Worm (Caenorhabditis elegans) whole organism, L4 larva: Measurements from ENCODE around the gene C09H10.9.

ENCODE experiments used
- R02D3.7 ChIP-seq: fragments of 150-350 bp; sonication (generic microtip); optimal IDR thresholded peaks from 3 replicates; lab custom pipeline; 2014; ENCODE audit warnings: missing biosample characterization, missing genetic modification characterization
- T20F7.1 ChIP-seq: fragments of 200-800 bp; sonication (Bioruptor generic); optimal IDR thresholded peaks from 2 replicates; lab custom pipeline; 2018; ENCODE audit warnings: mild to moderate bottlenecking, missing genetic modification characterization, missing compliant biosample characterization
- Y75B8A.6 ChIP-seq: fragments of 200-800 bp; sonication (Bioruptor generic); IDR thresholded peaks from 2 replicates; pipeline ENCODE4 v1.3.6; 2022; ENCODE audit warnings: missing genetic modification reagents, missing genetic modification characterization, missing compliant biosample characterization
- ZK546.5 ChIP-seq, 2 experiments: sonication (generic microtip); optimal IDR thresholded peaks; 2 replicates each; lab custom pipeline; 2017; ENCODE audit warnings: missing biosample characterization in 2 of 2, missing genetic modification characterization in 2 of 2
- aly-2 ChIP-seq: sonication (generic microtip); optimal IDR thresholded peaks from 2 replicates; lab custom pipeline; 2018; ENCODE audit warnings: missing biosample characterization, missing genetic modification characterization
- ceh-32 ChIP-seq: sonication (generic microtip); optimal IDR thresholded peaks from 2 replicates; lab custom pipeline; 2016; ENCODE audit warnings: mild to moderate bottlenecking, missing genetic modification characterization, missing compliant biosample characterization; ENCODE audit not compliant: poor library complexity
- ceh-82 ChIP-seq: sonication (generic microtip); optimal IDR thresholded peaks from 2 replicates; lab custom pipeline; 2017; ENCODE audit warnings: missing biosample characterization, missing genetic modification characterization
- ces-1 ChIP-seq: fragments of 150-350 bp; sonication (generic microtip); optimal IDR thresholded peaks from 4 replicates; lab custom pipeline; 2014; ENCODE audit warnings: missing biosample characterization, missing genetic modification reagents, missing genetic modification characterization
- daf-19 ChIP-seq: fragments of 200-800 bp; sonication (Bioruptor generic); conservative IDR thresholded peaks from 2 replicates; pipeline ENCODE4 v1.3.6; 2022; ENCODE audit warnings: missing genetic modification characterization, missing compliant biosample characterization
- dmd-8 ChIP-seq: fragments of 200-800 bp; sonication (Bioruptor generic); IDR thresholded peaks from 2 replicates; pipeline ENCODE4 v1.3.6; 2022; ENCODE audit warnings: missing genetic modification characterization, missing compliant biosample characterization
- egl-43 ChIP-seq: fragments of 200-800 bp; sonication (Bioruptor generic); IDR thresholded peaks from 2 replicates; pipeline ENCODE4 v1.3.6; 2022; ENCODE audit warnings: missing genetic modification reagents, missing genetic modification characterization, missing compliant biosample characterization
- fkh-10 ChIP-seq: fragments of 150-350 bp; optimal IDR thresholded peaks from 2 replicates; lab custom pipeline; 2014; ENCODE audit warnings: missing biosample characterization, missing genetic modification reagents, missing genetic modification characterization
- fos-1 ChIP-seq: fragments of 150-350 bp; optimal IDR thresholded peaks from 2 replicates; lab custom pipeline; 2014; ENCODE audit warnings: missing biosample characterization, missing genetic modification characterization
- gei-8 ChIP-seq: fragments of 200-800 bp; sonication (Bioruptor generic); optimal IDR thresholded peaks from 2 replicates; lab custom pipeline; 2018; ENCODE audit warnings: mild to moderate bottlenecking, missing genetic modification characterization, missing compliant biosample characterization
- hlh-11 ChIP-seq: fragments of 200-800 bp; sonication (Bioruptor generic); optimal IDR thresholded peaks from 2 replicates; lab custom pipeline; 2018; ENCODE audit warnings: mild to moderate bottlenecking, missing genetic modification characterization, missing compliant biosample characterization
- hlh-30 ChIP-seq: sonication (generic microtip); optimal IDR thresholded peaks from 2 replicates; lab custom pipeline; 2017; ENCODE audit warnings: antibody characterized with exemption, mild to moderate bottlenecking, missing genetic modification characterization, missing compliant biosample characterization; ENCODE audit not compliant: insufficient read depth
- jun-1 ChIP-seq: fragments of 150-350 bp; optimal IDR thresholded peaks from 2 replicates; lab custom pipeline; 2014; ENCODE audit warnings: missing biosample characterization, missing genetic modification reagents, missing genetic modification characterization
- lim-7 ChIP-seq: fragments of 200-800 bp; sonication (Bioruptor generic); IDR thresholded peaks from 2 replicates; pipeline ENCODE4 v1.3.6; 2022; ENCODE audit warnings: missing genetic modification characterization, missing compliant biosample characterization
- lin-38 ChIP-seq: fragments of 200-800 bp; sonication (Bioruptor generic); IDR thresholded peaks from 2 replicates; pipeline ENCODE4 v1.3.6; 2022; ENCODE audit warnings: missing genetic modification reagents, missing genetic modification characterization, missing compliant biosample characterization
- lin-39 ChIP-seq: fragments of 150-350 bp; optimal IDR thresholded peaks from 2 replicates; lab custom pipeline; 2014; ENCODE audit warnings: missing biosample characterization, missing genetic modification reagents, missing genetic modification characterization
- lir-3 ChIP-seq: sonication (generic microtip); optimal IDR thresholded peaks from 2 replicates; lab custom pipeline; 2016; ENCODE audit warnings: mild to moderate bottlenecking, missing genetic modification characterization, missing compliant biosample characterization
- lsy-2 ChIP-seq, 2 experiments: fragments of 150-350 bp in 1 of 2; sonication (generic microtip) in 1 of 2; optimal IDR thresholded peaks; 2 replicates each; lab custom pipeline; 2014 to 2017; ENCODE audit warnings: missing biosample characterization in 2 of 2, missing genetic modification characterization in 2 of 2
- mep-1 ChIP-seq: fragments of 150-350 bp; sonication (generic microtip); optimal IDR thresholded peaks from 3 replicates; lab custom pipeline; 2014; ENCODE audit warnings: missing biosample characterization, missing genetic modification characterization
- mes-2 ChIP-seq: sonication (generic microtip); optimal IDR thresholded peaks from 2 replicates; lab custom pipeline; 2016; ENCODE audit warnings: missing genotype, mild to moderate bottlenecking, missing genetic modification characterization, missing compliant biosample characterization; ENCODE audit not compliant: poor library complexity, severe bottlenecking
- nhr-10 ChIP-seq: fragments of 150-350 bp; optimal IDR thresholded peaks from 2 replicates; lab custom pipeline; 2014; ENCODE audit warnings: missing biosample characterization, missing genetic modification characterization
- nhr-102 ChIP-seq: sonication (generic microtip); optimal IDR thresholded peaks from 2 replicates; lab custom pipeline; 2016; ENCODE audit warnings: mild to moderate bottlenecking, missing genetic modification characterization, moderate library complexity, missing compliant biosample characterization
- nhr-11 ChIP-seq: fragments of 150-350 bp; optimal IDR thresholded peaks from 2 replicates; lab custom pipeline; 2014; ENCODE audit warnings: missing biosample characterization, missing genetic modification characterization
- nhr-42 ChIP-seq: fragments of 200-800 bp; sonication (Bioruptor generic); IDR thresholded peaks from 2 replicates; pipeline ENCODE4 v1.3.6; 2022; ENCODE audit warnings: missing genetic modification characterization, missing compliant biosample characterization
- nhr-76 ChIP-seq: fragments of 150-350 bp; optimal IDR thresholded peaks from 2 replicates; lab custom pipeline; 2014; ENCODE audit warnings: missing biosample characterization, missing genetic modification characterization
- pha-4 ChIP-seq, 2 experiments: fragments of 150-350 bp in 1 of 2; fragments of 200-800 bp in 1 of 2; sonication (Bioruptor generic) in 1 of 2; IDR thresholded peaks in 1 of 2; optimal IDR thresholded peaks in 1 of 2; 2 replicates each; pipeline versions ENCODE4 v1.3.6 to Lab custom; 2014 to 2022; ENCODE audit warnings: missing genetic modification characterization in 2 of 2, missing genetic modification reagents in 2 of 2, missing biosample characterization in 1 of 2, missing compliant biosample characterization in 1 of 2
- rbr-2 ChIP-seq: sonication (generic microtip); optimal IDR thresholded peaks from 2 replicates; lab custom pipeline; 2016; ENCODE audit warnings: missing genotype, missing genetic modification characterization, missing compliant biosample characterization
- sdz-12 ChIP-seq: fragments of 200-800 bp; sonication (Bioruptor generic); optimal IDR thresholded peaks from 2 replicates; lab custom pipeline; 2018; ENCODE audit warnings: mild to moderate bottlenecking, missing genetic modification characterization, missing compliant biosample characterization
- set-16 ChIP-seq: fragments of 200-800 bp; sonication (Bioruptor generic); IDR thresholded peaks from 2 replicates; pipeline ENCODE4 v1.3.6; 2022; ENCODE audit warnings: missing genetic modification reagents, missing genetic modification characterization, missing compliant biosample characterization
- skn-1 ChIP-seq: fragments of 150-350 bp; optimal IDR thresholded peaks from 2 replicates; lab custom pipeline; 2014; ENCODE audit warnings: missing biosample characterization, missing genetic modification characterization
- unc-62 ChIP-seq, 3 experiments: fragments of 150-350 bp in 1 of 3; sonication (generic microtip); optimal IDR thresholded peaks in 2 of 3; peaks in 1 of 3; 1 replicate in 1 of 3; 2 replicates in 2 of 3; lab custom pipeline; 2014 to 2017; ENCODE audit warnings: missing biosample characterization in 3 of 3, missing genetic modification characterization in 3 of 3, missing genetic modification reagents in 3 of 3, missing genotype in 1 of 3
- vab-7 ChIP-seq: fragments of 200-800 bp; sonication (Bioruptor generic); IDR thresholded peaks from 2 replicates; pipeline ENCODE4 v1.3.6; 2022; ENCODE audit warnings: missing genetic modification reagents, missing genetic modification characterization, missing compliant biosample characterization
- zfp-3 ChIP-seq: fragments of 200-800 bp; sonication (Bioruptor generic); conservative IDR thresholded peaks from 2 replicates; pipeline ENCODE4 v1.3.6; 2022; ENCODE audit warnings: missing genetic modification reagents, missing genetic modification characterization, missing compliant biosample characterization
- zip-11 ChIP-seq: fragments of 200-800 bp; sonication (Bioruptor generic); IDR thresholded peaks from 2 replicates; pipeline ENCODE4 v1.3.6; 2022; ENCODE audit warnings: missing genetic modification characterization, missing compliant biosample characterization

Gene C09H10.9

DNA sequence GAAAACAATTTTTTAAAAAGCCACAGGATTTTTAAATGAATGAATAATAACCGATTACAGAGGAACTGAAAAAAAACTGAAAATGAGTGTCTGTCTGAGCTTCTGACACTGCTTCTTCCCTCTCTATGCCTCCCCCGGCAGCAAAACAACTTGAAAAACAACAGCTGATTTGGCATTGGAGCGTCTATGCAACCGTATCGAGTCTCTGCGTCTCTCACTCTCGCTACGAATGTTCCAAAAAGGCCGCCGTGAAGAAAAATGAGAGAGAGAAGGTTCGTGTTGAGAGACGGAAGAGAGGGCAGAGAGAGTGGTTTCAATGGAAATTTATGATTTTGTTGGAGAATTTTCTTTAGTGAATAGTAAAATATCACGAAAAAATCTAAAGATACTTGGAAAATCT lies 1.2 kb upstream of the C09H10.9 start (continued):
- TF ChIP-seq fos-1 (tag; lab: Kevin White, UChicago): no peak
- TF ChIP-seq skn-1 (tag; lab: Kevin White, UChicago): no peak
- no peak for TF ChIP-seq dmd-8 (GFP tag; lab: Robert Waterston, UW)
- no peak for TF ChIP-seq T20F7.1
- TF ChIP-seq mep-1 (tag; lab: Kevin White, UChicago): peak; percentile 59
- no peak for TF ChIP-seq aly-2 (tag; lab: Kevin White, UChicago)
- TF ChIP-seq zip-11: no peak
- TF ChIP-seq set-16 (GFP tag; lab: Robert Waterston, UW): no peak
- no peak for TF ChIP-seq pha-4 (GFP tag; IDR thresholded peaks at IDR 0.05; lab: Robert Waterston, UW)
- peak; percentile 66 for TF ChIP-seq pha-4 (tag; optimal IDR thresholded peaks at IDR 0.05; lab: Kevin White, UChicago)
- TF ChIP-seq ces-1 (GFP tag; lab: Kevin White, UChicago): no peak
- TF ChIP-seq jun-1 (tag; lab: Kevin White, UChicago): no peak
- no peak for TF ChIP-seq ceh-32 (tag; lab: Kevin White, UChicago)
- TF ChIP-seq sdz-12 (GFP tag; lab: Kevin White, UChicago): no peak
- TF ChIP-seq nhr-11 (tag; lab: Kevin White, UChicago): peak; percentile 32
- peak; percentile 83 for TF ChIP-seq lin-38 (GFP tag; lab: Robert Waterston, UW)
- TF ChIP-seq nhr-42 (GFP tag; lab: Robert Waterston, UW): 0 out of 2 replicates have a peak, but pooled peaks have one; percentile 11
- TF ChIP-seq unc-62 (GFP tag; optimal IDR thresholded peaks at IDR 0.05 in 1 of 2; lab: Kevin White, UChicago): peak in 1 of 2 experiments; percentile 75
- TF ChIP-seq unc-62 (tag; optimal IDR thresholded peaks at IDR 0.05; lab: Kevin White, UChicago): no peak
- TF ChIP-seq egl-43: no peak
- no peak for TF ChIP-seq daf-19
- no peak for TF ChIP-seq lin-39 (tag; lab: Kevin White, UChicago)
- no peak for TF ChIP-seq nhr-10 (tag; lab: Kevin White, UChicago)
- no peak for TF ChIP-seq zfp-3 (GFP tag; lab: Robert Waterston, UW)
- no peak for TF ChIP-seq lir-3 (tag; lab: Kevin White, UChicago)
- TF ChIP-seq mes-2 (tag; lab: Kevin White, UChicago): peak; percentile 76
- no peak for TF ChIP-seq gei-8 (GFP tag; lab: Kevin White, UChicago)
- TF ChIP-seq hlh-30 (tag; lab: Kevin White, UChicago): peak; percentile 81
- TF ChIP-seq ZK546.5 (tag; optimal IDR thresholded peaks at IDR 0.05; lab: Kevin White, UChicago): no peak
- TF ChIP-seq lsy-2 (tag; optimal IDR thresholded peaks at IDR 0.05; lab: Kevin White, UChicago): peak in 1 of 2 experiments; percentile 85
- no peak for TF ChIP-seq nhr-76 (tag; lab: Kevin White, UChicago)
- TF ChIP-seq lim-7 (GFP tag; lab: Robert Waterston, UW): no peak
- no peak for TF ChIP-seq Y75B8A.6 (GFP tag; lab: Robert Waterston, UW)
- TF ChIP-seq nhr-102: no peak
- TF ChIP-seq fkh-10 (GFP tag; lab: Kevin White, UChicago): peak; percentile 29
- TF ChIP-seq hlh-11 (tag; lab: Kevin White, UChicago): peak; percentile 98
- no peak for TF ChIP-seq vab-7
- no peak for TF ChIP-seq R02D3.7 (tag; lab: Kevin White, UChicago)
- TF ChIP-seq ceh-82: no peak

DNA sequence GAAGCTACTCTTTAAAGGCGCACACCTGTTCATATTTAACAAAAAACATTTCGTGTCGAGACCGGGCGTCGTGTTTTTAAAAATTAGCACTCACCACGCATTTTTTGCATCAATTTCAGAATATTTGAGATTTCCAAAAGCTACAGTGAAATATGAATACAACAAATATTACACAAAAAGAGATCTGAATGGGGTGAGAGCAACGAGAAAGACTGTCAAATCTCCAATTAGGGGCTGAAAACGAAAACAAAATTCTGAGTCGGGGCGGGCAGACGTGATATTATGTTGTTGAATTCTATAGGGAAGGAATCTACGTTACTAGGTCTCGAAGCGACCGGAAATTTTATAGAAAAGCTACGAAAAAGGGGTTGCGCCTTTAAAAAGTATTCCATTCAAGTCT lies 605 bp upstream of the C09H10.9 start, which contains the start of gene C09H10.5:
Gene C09H10.5, minus strand, starts transcription at position 101 of the 400 bp plus-strand sequence.
- TF ChIP-seq rbr-2 (no peak), unc-62 (GFP tag; optimal IDR thresholded peaks at IDR 0.05 in 1 of 2; lab: Kevin White, UChicago) (peak in 1 of 2 experiments; percentile 17), unc-62 (tag; optimal IDR thresholded peaks at IDR 0.05; lab: Kevin White, UChicago) (no peak)
